Fruit fly (Drosophila melanogaster): Measurements from ENCODE around the gene Ir7c.

The Ir7c gene

dm6 chrX:7893411-7894122, 19.4 kb downstream of the Ir7c start, which contains the start of the genes CG45089, ND-MNLL and p115 (continued):
- TF ChIP-seq CG14441 (GFP tag; IDR thresholded peaks at IDR 0.05) = peak; percentile 15; the same call in 1 of the 2 replicates
- peak; percentile 57; the same call in 1 of the 2 replicates for TF ChIP-seq Xrp1 (GFP tag; IDR thresholded peaks at IDR 0.05)
- no peak for TF ChIP-seq CG10959 (GFP tag; IDR thresholded peaks at IDR 0.05)
- TF ChIP-seq CG5953 (GFP tag; IDR thresholded peaks at IDR 0.05) = no peak
- TF ChIP-seq ro (GFP tag; IDR thresholded peaks at IDR 0.05) = no peak
- TF ChIP-seq chn (GFP tag; optimal IDR thresholded peaks at IDR 0.05) = peak; percentile 28
- no peak for TF ChIP-seq ranshi (GFP tag; IDR thresholded peaks at IDR 0.05)
- TF ChIP-seq Nf-YB (GFP tag; optimal IDR thresholded peaks at IDR 0.05) = peak; percentile 19
- peak; percentile 64 for TF ChIP-seq CoRest (tag; optimal IDR thresholded peaks at IDR 0.05)
- peak; percentile 68 for TF ChIP-seq CG8924 (tag; optimal IDR thresholded peaks at IDR 0.05)
- TF ChIP-seq CG7839 (tag; optimal IDR thresholded peaks at IDR 0.05) = peak; percentile 57
- peak; percentile 26; the same call in 1 of the 2 replicates for TF ChIP-seq Oaz (GFP tag; IDR thresholded peaks at IDR 0.05)
- no peak for TF ChIP-seq fd102C (GFP tag; optimal IDR thresholded peaks at IDR 0.05)
- TF ChIP-seq CG10543 (GFP tag; optimal IDR thresholded peaks at IDR 0.05) = peak; percentile 50
- TF ChIP-seq CG5245 (GFP tag; optimal IDR thresholded peaks at IDR 0.05) = peak; percentile 15
- no peak for TF ChIP-seq CG12769 (tag; optimal IDR thresholded peaks at IDR 0.05)
- peak; percentile 26 for TF ChIP-seq fd96Cb (tag; optimal IDR thresholded peaks at IDR 0.05)
- TF ChIP-seq wek (GFP tag; optimal IDR thresholded peaks at IDR 0.05) = no peak
- peak; percentile 86 for TF ChIP-seq Med (GFP tag)
- peak; percentile 16; the same call in 1 of the 3 replicates for TF ChIP-seq CG11456 (GFP tag; IDR thresholded peaks at IDR 0.05)
- no peak for TF ChIP-seq CG34224 (GFP tag; IDR thresholded peaks at IDR 0.05; ENCODE audit: partially characterized antibody)
- TF ChIP-seq CG4282 (GFP tag; optimal IDR thresholded peaks at IDR 0.05) = no peak
- TF ChIP-seq CG15696 (tag; optimal IDR thresholded peaks at IDR 0.05) = peak; percentile 73
- no peak for TF ChIP-seq zf30C (GFP tag; optimal IDR thresholded peaks at IDR 0.05)
- TF ChIP-seq fru (optimal IDR thresholded peaks at IDR 0.05) = no peak
- peak; percentile 59 for TF ChIP-seq CG13296 (GFP tag; optimal IDR thresholded peaks at IDR 0.05)
- TF ChIP-seq HLH54F (GFP tag; optimal IDR thresholded peaks at IDR 0.05) = peak; percentile 18
- TF ChIP-seq CG2712 (tag; optimal IDR thresholded peaks at IDR 0.05) = peak; percentile 81
- TF ChIP-seq gfzf (GFP tag; optimal IDR thresholded peaks at IDR 0.05) = peak; percentile 12
- no peak for TF ChIP-seq CrebB (tag; optimal IDR thresholded peaks at IDR 0.05)
- TF ChIP-seq CG10654 (GFP tag; optimal IDR thresholded peaks at IDR 0.05) = peak; percentile 54
- TF ChIP-seq CHES-1-like (GFP tag; optimal IDR thresholded peaks at IDR 0.05) = no peak
- no peak for TF ChIP-seq CG11560 (tag; IDR thresholded peaks at IDR 0.05)
- peak; percentile 48 for TF ChIP-seq Dek (tag; optimal IDR thresholded peaks at IDR 0.05)
- TF ChIP-seq CG7786 (GFP tag; optimal IDR thresholded peaks at IDR 0.05) = peak; percentile 11
- no peak for TF ChIP-seq peb (GFP tag; IDR thresholded peaks at IDR 0.05)
- no peak for TF ChIP-seq CG1792 (GFP tag; optimal IDR thresholded peaks at IDR 0.05)
- TF ChIP-seq Nf-YA (GFP tag; IDR thresholded peaks at IDR 0.05) = no peak
- peak; percentile 40 for TF ChIP-seq Fer2 (tag; optimal IDR thresholded peaks at IDR 0.05)
- no peak for TF ChIP-seq CG6791 (GFP tag; IDR thresholded peaks at IDR 0.05; ENCODE audit: partially characterized antibody)
- peak; percentile 55 for TF ChIP-seq Sox102F (GFP tag; optimal IDR thresholded peaks at IDR 0.05)
- TF ChIP-seq CG34376 (GFP tag; optimal IDR thresholded peaks at IDR 0.05) = no peak
- peak; percentile 71 for TF ChIP-seq CG2120 (GFP tag; optimal IDR thresholded peaks at IDR 0.05)
- TF ChIP-seq vfl (GFP tag; optimal IDR thresholded peaks at IDR 0.05) = peak; percentile 45
- TF ChIP-seq ind (GFP tag; optimal IDR thresholded peaks at IDR 0.05) = peak; percentile 64
- TF ChIP-seq Doc2 (GFP tag; IDR thresholded peaks at IDR 0.05) = no peak
- no peak for TF ChIP-seq trh (GFP tag; optimal IDR thresholded peaks at IDR 0.05)
- peak; percentile 50; the same call in 2 of the 3 replicates for TF ChIP-seq Aef1 (GFP tag; IDR thresholded peaks at IDR 0.05)
- peak; percentile 35; the same call in 1 of the 3 replicates for TF ChIP-seq hb (GFP tag; IDR thresholded peaks at IDR 0.05; ENCODE audit: partially characterized antibody)
- peak; percentile 14 for TF ChIP-seq pho (GFP tag; optimal IDR thresholded peaks at IDR 0.05)

Measured in whole organism, embryonic.